Fruit fly (Drosophila melanogaster) whole organism, adult: ENCODE measurements around the gene CG4119.

Experiments used
- CG1620 ChIP-seq: fragments of 200-800 bp; sonication (Bioruptor generic); optimal IDR thresholded peaks from 2 replicates; lab custom pipeline; 2016; ENCODE audit warnings: missing biosample characterization, missing genetic modification characterization
- CG7045 ChIP-seq: fragments of 200-800 bp; sonication (Bioruptor generic); optimal IDR thresholded peaks from 2 replicates; lab custom pipeline; 2017; ENCODE audit warnings: missing biosample characterization, mild to moderate bottlenecking, missing genetic modification characterization
- Hr96 ChIP-seq: fragments of 200-800 bp; sonication (Bioruptor generic); optimal IDR thresholded peaks from 2 replicates; lab custom pipeline; 2016; ENCODE audit warnings: missing biosample characterization, missing genetic modification characterization
- cnc ChIP-seq, 2 experiments: fragments of >200 bp; optimal IDR thresholded peaks; 2 replicates each; lab custom pipeline; 2017
- kay ChIP-seq: fragments of 200-800 bp; sonication (Bioruptor generic); peaks from one replicate; lab custom pipeline; 2016; ENCODE audit warnings: missing biosample characterization, missing genetic modification characterization, borderline replicate concordance
- ovo ChIP-seq: fragments of 200-800 bp; sonication (Bioruptor generic); optimal IDR thresholded peaks from 2 replicates; lab custom pipeline; 2016; ENCODE audit warnings: missing biosample characterization, missing genetic modification characterization
- pad ChIP-seq: fragments of 200-800 bp; sonication (Bioruptor generic); optimal IDR thresholded peaks from 3 replicates; lab custom pipeline; 2017; ENCODE audit warnings: missing biosample characterization, missing genetic modification characterization, mild to moderate bottlenecking, moderate library complexity, missing genetic modification reagents
- tj ChIP-seq: fragments of 200-800 bp; sonication (Bioruptor generic); optimal IDR thresholded peaks from 3 replicates; lab custom pipeline; 2017; ENCODE audit warnings: missing biosample characterization, mild to moderate bottlenecking, missing genetic modification characterization, moderate library complexity

DNA sequence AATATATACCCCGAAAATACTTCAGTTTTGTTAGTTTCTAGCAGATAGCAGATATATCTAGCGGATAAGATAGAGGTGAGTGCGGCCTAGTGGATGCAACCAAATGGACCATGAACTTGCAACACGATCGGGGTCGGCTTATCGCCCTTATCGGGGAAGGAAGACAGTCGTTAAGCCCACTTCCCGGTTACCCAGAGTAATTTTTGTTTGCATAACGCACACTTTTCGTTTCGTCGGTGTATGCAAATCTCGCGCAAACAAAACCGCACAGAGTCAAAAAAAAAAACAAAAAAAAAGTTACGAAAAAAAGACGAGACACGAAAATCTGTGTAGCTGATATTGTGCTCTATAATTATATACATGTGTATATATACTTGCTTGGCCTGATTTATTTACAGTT is 47.1 kb downstream of the CG4119 start:
- no peak for TF ChIP-seq CG7045 (GFP tag; lab: Kevin White, UChicago)
- no peak for TF ChIP-seq CG1620
- no peak for TF ChIP-seq cnc (optimal IDR thresholded peaks at IDR 0.05; lab: Kevin White, UChicago)
- TF ChIP-seq kay (GFP tag; lab: Kevin White, UChicago) = no peak
- no peak for TF ChIP-seq tj (GFP tag; lab: Kevin White, UChicago)
- no peak for TF ChIP-seq Hr96 (GFP tag; lab: Kevin White, UChicago)
- no peak for TF ChIP-seq pad (GFP tag; lab: Kevin White, UChicago)
- TF ChIP-seq ovo = no peak
